Worm (Caenorhabditis elegans) whole organism, young adult: ENCODE results near the gene nep-21.
A peak's percentile ranks its signal among the peaks of the same experiment; 100 is the strongest.

Experiments used
- B0261.1 ChIP-seq: sonication (generic microtip); optimal IDR thresholded peaks from 2 replicates; lab custom pipeline; 2016; ENCODE audit warnings: mild to moderate bottlenecking, missing genetic modification characterization, moderate library complexity, missing compliant biosample characterization
- C17E4.6 ChIP-seq: fragments of 200-800 bp; sonication (Bioruptor generic); IDR thresholded peaks from 2 replicates; pipeline ENCODE4 v1.3.6; 2022; ENCODE audit warnings: missing genetic modification reagents, missing genetic modification characterization, missing compliant biosample characterization
- D2030.7 ChIP-seq: fragments of 200-800 bp; sonication (Bioruptor generic); IDR thresholded peaks from 2 replicates; pipeline ENCODE4 v1.3.6; 2022; ENCODE audit warnings: missing genetic modification reagents, missing genetic modification characterization, missing compliant biosample characterization
- F33H1.4 ChIP-seq: fragments of 200-800 bp; sonication (Bioruptor generic); IDR thresholded peaks from 2 replicates; pipeline ENCODE4 v1.3.6; 2022; ENCODE audit warnings: missing genetic modification reagents, missing genetic modification characterization, missing compliant biosample characterization
- F37B4.10 ChIP-seq: fragments of 200-800 bp; sonication (Bioruptor generic); IDR thresholded peaks from 2 replicates; pipeline ENCODE4 v1.3.6; 2022; ENCODE audit warnings: missing genetic modification characterization, missing compliant biosample characterization
- F39B2.1 ChIP-seq: fragments of 200-800 bp; sonication (Bioruptor generic); IDR thresholded peaks from 2 replicates; pipeline ENCODE4 v1.3.6; 2022; ENCODE audit warnings: missing genetic modification reagents, missing genetic modification characterization, missing compliant biosample characterization
- K11D2.4 ChIP-seq: fragments of 200-800 bp; sonication (Bioruptor generic); IDR thresholded peaks from 2 replicates; pipeline ENCODE4 v1.3.6; 2022; ENCODE audit warnings: missing genetic modification reagents, missing genetic modification characterization, missing compliant biosample characterization
- Y53F4B.3 ChIP-seq: fragments of 200-800 bp; sonication (Bioruptor generic); IDR thresholded peaks from 2 replicates; pipeline ENCODE4 v1.3.6; 2022; ENCODE audit warnings: missing genetic modification reagents, missing genetic modification characterization, missing compliant biosample characterization
- Y53G8AR.9 ChIP-seq: fragments of 200-800 bp; sonication (Bioruptor generic); conservative IDR thresholded peaks from 2 replicates; pipeline ENCODE4 v1.3.6; 2022; ENCODE audit warnings: missing genetic modification reagents, missing genetic modification characterization, missing compliant biosample characterization
- Y56A3A.18 ChIP-seq: fragments of 200-800 bp; sonication (Bioruptor generic); IDR thresholded peaks from 2 replicates; pipeline ENCODE4 v1.3.6; 2022; ENCODE audit warnings: missing genetic modification reagents, missing genetic modification characterization, missing compliant biosample characterization
- Y67H2A.10 ChIP-seq: fragments of 200-800 bp; sonication (Bioruptor generic); conservative IDR thresholded peaks from 2 replicates; pipeline ENCODE4 v1.3.6; 2022; ENCODE audit warnings: missing genetic modification reagents, missing genetic modification characterization, missing compliant biosample characterization
- Y79H2A.3 ChIP-seq: fragments of 200-800 bp; sonication (Bioruptor generic); conservative IDR thresholded peaks from 2 replicates; pipeline ENCODE4 v1.3.6; 2022; ENCODE audit warnings: missing genetic modification reagents, missing genetic modification characterization, missing compliant biosample characterization
- Y95B8A.8 ChIP-seq: fragments of 200-800 bp; sonication (Bioruptor generic); IDR thresholded peaks from 2 replicates; pipeline ENCODE4 v1.3.6; 2022; ENCODE audit warnings: missing genetic modification reagents, missing genetic modification characterization, missing compliant biosample characterization
- aptf-3 ChIP-seq: fragments of 200-800 bp; sonication (Bioruptor generic); IDR thresholded peaks from 2 replicates; pipeline ENCODE4 v1.3.6; 2022; ENCODE audit warnings: missing genetic modification characterization, missing compliant biosample characterization
- attf-3 ChIP-seq: fragments of 200-800 bp; sonication (Bioruptor generic); conservative IDR thresholded peaks from 2 replicates; pipeline ENCODE4 v1.3.6; 2022; ENCODE audit warnings: missing genetic modification reagents, missing genetic modification characterization, missing compliant biosample characterization
- attf-6 ChIP-seq: fragments of 200-800 bp; sonication (Bioruptor generic); IDR thresholded peaks from 2 replicates; pipeline ENCODE4 v1.3.6; 2022; ENCODE audit warnings: missing genetic modification reagents, missing genetic modification characterization, missing compliant biosample characterization
- bed-1 ChIP-seq: fragments of 200-800 bp; sonication (Bioruptor generic); IDR thresholded peaks from 2 replicates; pipeline ENCODE4 v1.3.6; 2022; ENCODE audit warnings: missing genetic modification reagents, missing genetic modification characterization, missing compliant biosample characterization
- bed-2 ChIP-seq: fragments of 200-800 bp; sonication (Bioruptor generic); IDR thresholded peaks from 2 replicates; pipeline ENCODE4 v1.3.6; 2022; ENCODE audit warnings: missing genetic modification reagents, missing genetic modification characterization, missing compliant biosample characterization
- cebp-2 ChIP-seq: fragments of 200-800 bp; sonication (Bioruptor generic); IDR thresholded peaks from 2 replicates; pipeline ENCODE4 v1.3.6; 2022; ENCODE audit warnings: missing genetic modification characterization, missing compliant biosample characterization
- ceh-100 ChIP-seq: fragments of 200-800 bp; sonication (Bioruptor generic); IDR thresholded peaks from 2 replicates; pipeline ENCODE4 v1.3.6; 2022; ENCODE audit warnings: missing genetic modification reagents, missing genetic modification characterization, missing compliant biosample characterization
- ceh-40 ChIP-seq: fragments of 200-800 bp; sonication (Bioruptor generic); IDR thresholded peaks from 2 replicates; pipeline ENCODE4 v1.3.6; 2022; ENCODE audit warnings: missing genetic modification characterization, missing compliant biosample characterization
- ceh-58 ChIP-seq: fragments of 200-800 bp; sonication (Bioruptor generic); IDR thresholded peaks from 2 replicates; pipeline ENCODE4 v1.3.6; 2022; ENCODE audit warnings: missing genetic modification characterization, missing compliant biosample characterization
- dox-1 ChIP-seq: fragments of 200-800 bp; sonication (Bioruptor generic); IDR thresholded peaks from 2 replicates; pipeline ENCODE4 v1.3.6; 2022; ENCODE audit warnings: missing genetic modification reagents, missing genetic modification characterization, missing compliant biosample characterization
- egl-18 ChIP-seq: fragments of 200-800 bp; sonication (Bioruptor generic); IDR thresholded peaks from 2 replicates; pipeline ENCODE4 v1.3.6; 2022; ENCODE audit warnings: missing genetic modification reagents, missing genetic modification characterization, missing compliant biosample characterization
- egl-44 ChIP-seq: fragments of 200-800 bp; sonication (Bioruptor generic); IDR thresholded peaks from 2 replicates; pipeline ENCODE4 v1.3.6; 2022; ENCODE audit warnings: missing genetic modification reagents, missing genetic modification characterization, missing compliant biosample characterization
- egrh-3 ChIP-seq: fragments of 200-800 bp; sonication (Bioruptor generic); IDR thresholded peaks from 2 replicates; pipeline ENCODE4 v1.3.6; 2022; ENCODE audit warnings: missing genetic modification reagents, missing genetic modification characterization, missing compliant biosample characterization
- ekl-4 ChIP-seq: fragments of 200-800 bp; sonication (Bioruptor generic); IDR thresholded peaks from 2 replicates; pipeline ENCODE4 v1.3.6; 2022; ENCODE audit warnings: missing genetic modification reagents, missing genetic modification characterization, missing compliant biosample characterization
- fkh-3 ChIP-seq: sonication (generic microtip); optimal IDR thresholded peaks from 2 replicates; lab custom pipeline; 2016; ENCODE audit warnings: mild to moderate bottlenecking, missing genetic modification characterization, missing compliant biosample characterization
- hmg-1.2 ChIP-seq: fragments of 200-800 bp; sonication (Bioruptor generic); IDR thresholded peaks from 2 replicates; pipeline ENCODE4 v1.3.6; 2022; ENCODE audit warnings: missing genetic modification reagents, missing genetic modification characterization, missing compliant biosample characterization
- hmg-20 ChIP-seq: fragments of 200-800 bp; sonication (Bioruptor generic); IDR thresholded peaks from 2 replicates; pipeline ENCODE4 v1.3.6; 2022; ENCODE audit warnings: missing genetic modification reagents, missing genetic modification characterization, missing compliant biosample characterization
- lin-26 ChIP-seq: fragments of 200-800 bp; sonication (Bioruptor generic); IDR thresholded peaks from 2 replicates; pipeline ENCODE4 v1.3.6; 2022; ENCODE audit warnings: missing genetic modification reagents, missing genetic modification characterization, missing compliant biosample characterization
- madf-6 ChIP-seq: fragments of 200-800 bp; sonication (Bioruptor generic); IDR thresholded peaks from 2 replicates; pipeline ENCODE4 v1.3.6; 2022; ENCODE audit warnings: missing genetic modification reagents, missing genetic modification characterization, missing compliant biosample characterization
- madf-8 ChIP-seq: fragments of 200-800 bp; sonication (Bioruptor generic); conservative IDR thresholded peaks from 2 replicates; pipeline ENCODE4 v1.3.6; 2022; ENCODE audit warnings: missing genetic modification reagents, missing genetic modification characterization, missing compliant biosample characterization
- mcd-1 ChIP-seq: fragments of 200-800 bp; sonication (Bioruptor generic); IDR thresholded peaks from 2 replicates; pipeline ENCODE4 v1.3.6; 2022; ENCODE audit warnings: missing genetic modification reagents, missing genetic modification characterization, missing compliant biosample characterization
- nfyb-1 ChIP-seq: fragments of 200-800 bp; sonication (Bioruptor generic); IDR thresholded peaks from 2 replicates; pipeline ENCODE4 v1.3.6; 2022; ENCODE audit warnings: missing genetic modification reagents, missing genetic modification characterization, missing compliant biosample characterization
- nhr-120 ChIP-seq: fragments of 200-800 bp; sonication (Bioruptor generic); IDR thresholded peaks from 2 replicates; pipeline ENCODE4 v1.3.6; 2022; ENCODE audit warnings: missing genetic modification characterization, missing compliant biosample characterization
- nhr-90 ChIP-seq: sonication (generic microtip); optimal IDR thresholded peaks from 2 replicates; lab custom pipeline; 2016; ENCODE audit warnings: missing genotype, mild to moderate bottlenecking, missing genetic modification characterization, missing compliant biosample characterization
- pbrm-1 ChIP-seq: fragments of 200-800 bp; sonication (Bioruptor generic); IDR thresholded peaks from 2 replicates; pipeline ENCODE4 v1.3.6; 2022; ENCODE audit warnings: missing genetic modification reagents, missing genetic modification characterization, missing compliant biosample characterization
- rcor-1 ChIP-seq: fragments of 200-800 bp; sonication (Bioruptor generic); IDR thresholded peaks from 2 replicates; pipeline ENCODE4 v1.3.6; 2022; ENCODE audit warnings: missing genetic modification reagents, missing genetic modification characterization, missing compliant biosample characterization
- rpc-1 ChIP-seq, 2 experiments: fragments of 150-350 bp in 1 of 2; sonication (generic microtip) in 1 of 2; optimal IDR thresholded peaks; 2 replicates each; lab custom pipeline; 2014 to 2018; ENCODE audit warnings: missing biosample characterization in 1 of 2, missing genetic modification characterization in 1 of 2, missing genetic modification reagents in 1 of 2, missing genotype in 1 of 2
- sea-2 ChIP-seq: fragments of 200-800 bp; sonication (Bioruptor generic); IDR thresholded peaks from 2 replicates; pipeline ENCODE4 v1.3.6; 2022; ENCODE audit warnings: missing genetic modification characterization, missing compliant biosample characterization
- tbp1 ChIP-seq: fragments of 200-800 bp; sonication (Bioruptor generic); optimal IDR thresholded peaks from 2 replicates; lab custom pipeline; 2018; ENCODE audit warnings: mild to moderate bottlenecking, missing genetic modification characterization, missing compliant biosample characterization
- ztf-25 ChIP-seq: fragments of 200-800 bp; sonication (Bioruptor generic); IDR thresholded peaks from 2 replicates; pipeline ENCODE4 v1.3.6; 2022; ENCODE audit warnings: missing genetic modification reagents, missing genetic modification characterization, missing compliant biosample characterization
- ztf-28 ChIP-seq: fragments of 200-800 bp; sonication (Bioruptor generic); IDR thresholded peaks from 2 replicates; pipeline ENCODE4 v1.3.6; 2022; ENCODE audit warnings: missing genetic modification reagents, missing genetic modification characterization, missing compliant biosample characterization

The nep-21 gene

ce11 chrV:14240694-14241201 lies 14.5 kb upstream of the nep-21 start, which contains the start of gene K02E11.10:
Gene K02E11.10, minus strand, starts transcription at chrV:14241151.
- peak; percentile 96 for TF ChIP-seq egrh-3 (GFP tag; lab: Robert Waterston, UW)
- TF ChIP-seq fkh-3: peak; percentile 13
- TF ChIP-seq bed-1 (GFP tag; lab: Robert Waterston, UW): 0 out of 2 replicates have a peak, but pooled peaks have one; percentile 28
- TF ChIP-seq rcor-1 (GFP tag; lab: Robert Waterston, UW): no peak
- no peak for TF ChIP-seq Y53G8AR.9

ce11 chrV:14237447-14237846 lies 11.2 kb upstream of the nep-21 start:
- TF ChIP-seq Y53F4B.3 (GFP tag; lab: Robert Waterston, UW) (0 out of 2 replicates have a peak, but pooled peaks have one; percentile 18), rpc-1 (optimal IDR thresholded peaks at IDR 0.05; lab: Kevin White, UChicago) (peak; percentile 35), rpc-1 (tag; optimal IDR thresholded peaks at IDR 0.05; lab: Kevin White, UChicago) (peak; percentile 65), Y56A3A.18 (peak; percentile 80), hmg-20 (GFP tag; lab: Robert Waterston, UW) (peak; percentile 60; the same call in 1 of the 2 replicates), D2030.7 (GFP tag; lab: Robert Waterston, UW) (peak; percentile 94), ceh-40 (peak; percentile 68; the same call in 1 of the 2 replicates), F39B2.1 (GFP tag; lab: Robert Waterston, UW) (peak; percentile 75), ekl-4 (GFP tag; lab: Robert Waterston, UW) (peak; percentile 78), ztf-25 (GFP tag; lab: Robert Waterston, UW) (peak; percentile 95), cebp-2 (GFP tag; lab: Robert Waterston, UW) (peak; percentile 96), attf-3 (GFP tag; lab: Robert Waterston, UW) (0 out of 2 replicates have a peak, but pooled peaks have one; percentile 35), Y95B8A.8 (peak; percentile 68; the same call in 1 of the 2 replicates), ztf-28 (GFP tag; lab: Robert Waterston, UW) (0 out of 2 replicates have a peak, but pooled peaks have one; percentile 29), sea-2 (peak; percentile 84; the same call in 1 of the 2 replicates), ceh-58 (peak; percentile 95), K11D2.4 (0 out of 2 replicates have a peak, but pooled peaks have one; percentile 33), nfyb-1 (GFP tag; lab: Robert Waterston, UW) (peak; percentile 57; the same call in 1 of the 2 replicates), madf-6 (GFP tag; lab: Robert Waterston, UW) (peak; percentile 71), attf-6 (peak; percentile 87), rcor-1 (GFP tag; lab: Robert Waterston, UW) (peak; percentile 59), madf-8 (GFP tag; lab: Robert Waterston, UW) (peak; percentile 53), Y53G8AR.9 (peak; percentile 64; the same call in 1 of the 2 replicates), pbrm-1 (GFP tag; lab: Robert Waterston, UW) (peak; percentile 79), bed-1 (GFP tag; lab: Robert Waterston, UW) (0 out of 2 replicates have a peak, but pooled peaks have one; percentile 78), F37B4.10 (0 out of 2 replicates have a peak, but pooled peaks have one; percentile 52), C17E4.6 (0 out of 2 replicates have a peak, but pooled peaks have one; percentile 21), egrh-3 (GFP tag; lab: Robert Waterston, UW) (peak; percentile 46), F33H1.4 (GFP tag; lab: Robert Waterston, UW) (peak; percentile 57), ceh-100 (GFP tag; lab: Robert Waterston, UW) (peak; percentile 67; the same call in 1 of the 2 replicates), egl-44 (GFP tag; lab: Robert Waterston, UW) (peak; percentile 91), aptf-3 (GFP tag; lab: Robert Waterston, UW) (peak; percentile 90), nhr-90 (tag; lab: Kevin White, UChicago) (peak; percentile 31), egl-18 (0 out of 2 replicates have a peak, but pooled peaks have one; percentile 14), Y67H2A.10 (0 out of 2 replicates have a peak, but pooled peaks have one; percentile 9), lin-26 (GFP tag; lab: Robert Waterston, UW) (peak; percentile 99), dox-1 (GFP tag; lab: Robert Waterston, UW) (peak; percentile 87), tbp1 (GFP tag; lab: Kevin White, UChicago) (peak; percentile 81), B0261.1 (tag; lab: Kevin White, UChicago) (peak; percentile 52), bed-2 (GFP tag; lab: Robert Waterston, UW) (peak; percentile 85), hmg-1.2 (GFP tag; lab: Robert Waterston, UW) (peak; percentile 72), nhr-120 (0 out of 2 replicates have a peak, but pooled peaks have one; percentile 86), mcd-1 (peak; percentile 61), Y79H2A.3 (0 out of 2 replicates have a peak, but pooled peaks have one; percentile 18)
